Fruit fly (Drosophila melanogaster): ENCODE measurements around the gene CG34150.

DNA sequence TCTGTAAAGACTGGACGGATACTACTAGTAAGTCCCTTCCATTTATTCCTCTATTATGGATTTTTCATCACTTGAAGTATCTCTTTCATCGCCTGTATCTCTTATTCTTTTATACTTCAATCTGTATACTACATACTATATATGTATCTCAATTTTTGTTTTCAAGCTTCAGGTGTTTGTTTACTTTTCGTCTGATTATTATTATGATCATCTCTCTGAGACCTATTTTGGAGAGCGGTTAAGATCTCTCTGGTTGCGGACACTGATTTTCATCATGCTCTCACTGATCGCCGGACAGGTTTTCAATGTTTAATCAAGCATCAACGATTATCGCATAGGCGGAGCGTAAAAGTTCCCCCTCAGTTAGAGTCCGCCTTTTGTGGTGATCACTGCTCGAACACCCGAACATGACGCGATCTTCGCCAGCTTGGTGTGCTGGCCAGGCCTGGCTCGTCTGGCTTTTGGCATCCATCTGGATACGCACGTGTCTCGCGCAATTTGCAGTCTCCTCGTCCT, 48.6 kb downstream of the CG34150 start, which contains the start of gene CG7016:
- peak; percentile 50 for TF ChIP-seq svp (GFP tag)
- TF ChIP-seq Gug (GFP tag; IDR thresholded peaks at IDR 0.05), result no peak
- TF ChIP-seq vri (GFP tag; optimal IDR thresholded peaks at IDR 0.05), result peak; percentile 48
- TF ChIP-seq CG31627 (GFP tag; optimal IDR thresholded peaks at IDR 0.05), result no peak
- no peak for TF ChIP-seq CG4318 (GFP tag; optimal IDR thresholded peaks at IDR 0.05)
- TF ChIP-seq OdsH (GFP tag; optimal IDR thresholded peaks at IDR 0.05), result no peak
